Worm (Caenorhabditis elegans) whole organism, L4 larva: ENCODE results near the gene unc-43.
A peak's percentile ranks its signal among the peaks of the same experiment; 100 is the strongest.

Experiments
- aha-1 ChIP-seq: fragments of 150-350 bp; peaks from one replicate; lab custom pipeline; 2014; ENCODE audit warnings: missing biosample characterization, missing genetic modification characterization
- cey-2 ChIP-seq: sonication (generic microtip); optimal IDR thresholded peaks from 3 replicates; lab custom pipeline; 2017; ENCODE audit warnings: missing genetic modification characterization, mild to moderate bottlenecking, missing compliant biosample characterization, antibody characterized with exemption, borderline replicate concordance; ENCODE audit not compliant: insufficient read depth

Gene unc-43

ce11 chrIV:10275050-10275449 is 75.0 kb downstream of the unc-43 start:
- TF ChIP-seq cey-2 (tag; lab: Kevin White, UChicago) (no peak), aha-1 (peak; percentile 95)
